Worm (Caenorhabditis elegans) whole organism, L1 larva: ENCODE results near the gene Y54F10BM.12.

Experiments
- C04F5.9 ChIP-seq: sonication (generic microtip); optimal IDR thresholded peaks from 2 replicates; lab custom pipeline; 2016; ENCODE audit warnings: missing genetic modification characterization, missing compliant biosample characterization
- C16A3.4 ChIP-seq: fragments of 150-350 bp; optimal IDR thresholded peaks from 2 replicates; lab custom pipeline; 2014; ENCODE audit warnings: missing biosample characterization, missing genetic modification characterization
- F16B12.6 ChIP-seq: fragments of 150-350 bp; optimal IDR thresholded peaks from 2 replicates; lab custom pipeline; 2014; ENCODE audit warnings: missing biosample characterization, missing genetic modification characterization
- Y116A8C.19 ChIP-seq: sonication (generic microtip); optimal IDR thresholded peaks from 2 replicates; lab custom pipeline; 2016; ENCODE audit warnings: missing compliant biosample characterization, missing genetic modification characterization, borderline replicate concordance
- alr-1 ChIP-seq: fragments of 200-800 bp; sonication (Bioruptor generic); optimal IDR thresholded peaks from 2 replicates; lab custom pipeline; 2018; ENCODE audit warnings: borderline replicate concordance, mild to moderate bottlenecking, missing genetic modification characterization, missing compliant biosample characterization
- ama-1 ChIP-seq: fragments of 150-350 bp; optimal IDR thresholded peaks from 2 replicates; lab custom pipeline; 2014
- blmp-1 ChIP-seq: fragments of 150-350 bp; optimal IDR thresholded peaks from 2 replicates; lab custom pipeline; 2014; ENCODE audit warnings: missing biosample characterization, missing genetic modification characterization
- ceh-63 ChIP-seq: fragments of 200-800 bp; sonication (Bioruptor generic); optimal IDR thresholded peaks from 2 replicates; lab custom pipeline; 2018; ENCODE audit warnings: mild to moderate bottlenecking, missing genetic modification characterization, missing compliant biosample characterization
- ceh-82 ChIP-seq, 3 experiments: fragments of 150-350 bp in 1 of 3; sonication (generic microtip) in 2 of 3; optimal IDR thresholded peaks; 2 replicates each; lab custom pipeline; 2014 to 2017; ENCODE audit warnings: missing biosample characterization in 3 of 3, missing genetic modification characterization in 3 of 3
- ceh-88 ChIP-seq: fragments of 200-800 bp; sonication (Bioruptor generic); IDR thresholded peaks from 2 replicates; pipeline ENCODE4 v1.3.6; 2022; ENCODE audit warnings: missing genetic modification characterization, missing compliant biosample characterization
- ceh-90 ChIP-seq: sonication (generic microtip); optimal IDR thresholded peaks from 2 replicates; lab custom pipeline; 2016; ENCODE audit warnings: missing genetic modification characterization, missing compliant biosample characterization
- ces-1 ChIP-seq: fragments of 150-350 bp; optimal IDR thresholded peaks from 2 replicates; lab custom pipeline; 2014; ENCODE audit warnings: missing biosample characterization, missing genetic modification reagents, missing genetic modification characterization
- dpl-1 ChIP-seq, 3 experiments: fragments of 150-350 bp in 2 of 3; sonication (generic microtip) in 1 of 3; optimal IDR thresholded peaks; 2 replicates each; lab custom pipeline; 2014 to 2017; ENCODE audit warnings: missing biosample characterization in 3 of 3, missing genetic modification characterization in 3 of 3, missing genetic modification reagents in 3 of 3
- dsc-1 ChIP-seq: sonication (generic microtip); optimal IDR thresholded peaks from 2 replicates; lab custom pipeline; 2016; ENCODE audit warnings: mild to moderate bottlenecking, missing genetic modification characterization, missing compliant biosample characterization
- efl-3 ChIP-seq: fragments of 200-800 bp; sonication (Bioruptor generic); optimal IDR thresholded peaks from 2 replicates; lab custom pipeline; 2018; ENCODE audit warnings: mild to moderate bottlenecking, missing genetic modification characterization, missing compliant biosample characterization
- egl-27 ChIP-seq, 2 experiments: fragments of 150-350 bp in 1 of 2; sonication (generic microtip); optimal IDR thresholded peaks; 3 replicates each; lab custom pipeline; 2017 to 2018; ENCODE audit warnings: missing biosample characterization in 2 of 2, missing genetic modification characterization in 2 of 2, missing genetic modification reagents in 2 of 2
- elt-2 ChIP-seq: sonication (generic microtip); optimal IDR thresholded peaks from 2 replicates; lab custom pipeline; 2016; ENCODE audit warnings: missing genetic modification characterization, mild to moderate bottlenecking, inconsistent platforms, missing compliant biosample characterization, missing genetic modification reagents
- elt-3 ChIP-seq, 6 experiments: fragments of 150-350 bp in 1 of 6; sonication (generic microtip); optimal IDR thresholded peaks; 2 replicates each; lab custom pipeline; 2017 to 2018; ENCODE audit warnings: missing biosample characterization in 6 of 6, missing genetic modification characterization in 6 of 6, inconsistent platforms in 1 of 6
- ets-5 ChIP-seq: fragments of 200-800 bp; sonication (Bioruptor generic); IDR thresholded peaks from 2 replicates; pipeline ENCODE4 v1.3.6; 2022; ENCODE audit warnings: missing genetic modification characterization, missing compliant biosample characterization
- fkh-10 ChIP-seq: sonication (generic microtip); optimal IDR thresholded peaks from 2 replicates; lab custom pipeline; 2017; ENCODE audit warnings: missing biosample characterization, missing genetic modification reagents, missing genetic modification characterization
- fos-1 ChIP-seq: fragments of 150-350 bp; optimal IDR thresholded peaks from 2 replicates; lab custom pipeline; 2014; ENCODE audit warnings: missing biosample characterization, missing genetic modification characterization
- hlh-4 ChIP-seq: sonication (generic microtip); optimal IDR thresholded peaks from 2 replicates; lab custom pipeline; 2016; ENCODE audit warnings: mild to moderate bottlenecking, missing genetic modification characterization, missing compliant biosample characterization
- hpl-2 ChIP-seq: fragments of 150-350 bp; optimal IDR thresholded peaks from 2 replicates; lab custom pipeline; 2014; ENCODE audit warnings: missing biosample characterization, missing genetic modification reagents, missing genetic modification characterization
- lin-13 ChIP-seq: fragments of 150-350 bp; optimal IDR thresholded peaks from 2 replicates; lab custom pipeline; 2014; ENCODE audit warnings: missing biosample characterization, missing genetic modification reagents, missing genetic modification characterization
- lin-15B ChIP-seq: fragments of 150-350 bp; sonication (generic microtip); optimal IDR thresholded peaks from 3 replicates; lab custom pipeline; 2014; ENCODE audit warnings: missing biosample characterization, missing genetic modification characterization
- lin-39 ChIP-seq: fragments of 150-350 bp; optimal IDR thresholded peaks from 2 replicates; lab custom pipeline; 2014; ENCODE audit warnings: missing biosample characterization, missing genetic modification reagents, missing genetic modification characterization
- lir-3 ChIP-seq: sonication (generic microtip); optimal IDR thresholded peaks from 2 replicates; lab custom pipeline; 2016; ENCODE audit warnings: mild to moderate bottlenecking, missing genetic modification characterization, moderate library complexity, missing compliant biosample characterization; ENCODE audit not compliant: poor library complexity
- mab-9 ChIP-seq: fragments of 200-800 bp; sonication (Bioruptor generic); IDR thresholded peaks from 2 replicates; pipeline ENCODE4 v1.3.6; 2022; ENCODE audit warnings: missing genetic modification reagents, missing genetic modification characterization, missing compliant biosample characterization
- mdl-1 ChIP-seq, 2 experiments: fragments of 150-350 bp; optimal IDR thresholded peaks; 2 replicates each; lab custom pipeline; 2014 to 2017; ENCODE audit warnings: missing biosample characterization in 2 of 2, missing genetic modification characterization in 2 of 2, inconsistent platforms in 1 of 2
- mef-2 ChIP-seq: fragments of 150-350 bp; optimal IDR thresholded peaks from 2 replicates; lab custom pipeline; 2014; ENCODE audit warnings: missing biosample characterization, missing genetic modification characterization
- mep-1 ChIP-seq: fragments of 150-350 bp; optimal IDR thresholded peaks from 2 replicates; lab custom pipeline; 2014; ENCODE audit warnings: missing biosample characterization, missing genetic modification characterization
- nhr-11 ChIP-seq: fragments of 150-350 bp; optimal IDR thresholded peaks from 2 replicates; lab custom pipeline; 2014; ENCODE audit warnings: missing biosample characterization, missing genetic modification characterization
- nhr-20 ChIP-seq: sonication (generic microtip); optimal IDR thresholded peaks from 2 replicates; lab custom pipeline; 2016; ENCODE audit warnings: mild to moderate bottlenecking, missing genetic modification characterization, missing compliant biosample characterization
- nhr-47 ChIP-seq: sonication (generic microtip); optimal IDR thresholded peaks from 2 replicates; lab custom pipeline; 2016; ENCODE audit warnings: mild to moderate bottlenecking, missing genetic modification characterization, moderate library complexity, missing compliant biosample characterization
- nhr-76 ChIP-seq: sonication (generic microtip); optimal IDR thresholded peaks from 2 replicates; lab custom pipeline; 2017; ENCODE audit warnings: missing biosample characterization, missing genetic modification characterization
- nhr-77 ChIP-seq: fragments of 150-350 bp; optimal IDR thresholded peaks from 2 replicates; lab custom pipeline; 2014; ENCODE audit warnings: missing biosample characterization, missing genetic modification characterization
- nhr-90 ChIP-seq: sonication (generic microtip); optimal IDR thresholded peaks from 2 replicates; lab custom pipeline; 2016; ENCODE audit warnings: mild to moderate bottlenecking, missing genetic modification characterization, missing compliant biosample characterization; ENCODE audit not compliant: poor library complexity
- pax-3 ChIP-seq: fragments of 200-800 bp; sonication (Bioruptor generic); optimal IDR thresholded peaks from 2 replicates; lab custom pipeline; 2018; ENCODE audit warnings: mild to moderate bottlenecking, missing genetic modification characterization, moderate library complexity, missing compliant biosample characterization
- rnt-1 ChIP-seq: sonication (generic microtip); optimal IDR thresholded peaks from 2 replicates; lab custom pipeline; 2016; ENCODE audit warnings: mild to moderate bottlenecking, missing genetic modification characterization, moderate library complexity, missing compliant biosample characterization
- snu-23 ChIP-seq: sonication (generic microtip); optimal IDR thresholded peaks from 2 replicates; lab custom pipeline; 2016; ENCODE audit warnings: missing genetic modification characterization, missing compliant biosample characterization
- sptf-1 ChIP-seq: fragments of 150-350 bp; optimal IDR thresholded peaks from 2 replicates; lab custom pipeline; 2014; ENCODE audit warnings: missing biosample characterization, missing genetic modification characterization
- sup-37 ChIP-seq: fragments of 200-800 bp; sonication (Bioruptor generic); optimal IDR thresholded peaks from 2 replicates; lab custom pipeline; 2018; ENCODE audit warnings: mild to moderate bottlenecking, missing genetic modification characterization, missing compliant biosample characterization
- tlp-1 ChIP-seq: fragments of 150-350 bp; optimal IDR thresholded peaks from 2 replicates; lab custom pipeline; 2014; ENCODE audit warnings: missing biosample characterization, missing genetic modification characterization
- unc-30 ChIP-seq: sonication (generic microtip); optimal IDR thresholded peaks from 2 replicates; lab custom pipeline; 2017; ENCODE audit warnings: missing biosample characterization, missing genetic modification characterization
- unc-62 ChIP-seq: fragments of 150-350 bp; optimal IDR thresholded peaks from 2 replicates; lab custom pipeline; 2014; ENCODE audit warnings: missing biosample characterization, missing genetic modification reagents, missing genetic modification characterization
- unc-86 ChIP-seq: sonication (generic microtip); optimal IDR thresholded peaks from 2 replicates; lab custom pipeline; 2016; ENCODE audit warnings: missing genetic modification characterization, missing compliant biosample characterization
- xbp-1 ChIP-seq: sonication (generic microtip); optimal IDR thresholded peaks from 2 replicates; lab custom pipeline; 2016; ENCODE audit warnings: missing genetic modification characterization, missing compliant biosample characterization
- zag-1 ChIP-seq: fragments of 150-350 bp; optimal IDR thresholded peaks from 2 replicates; lab custom pipeline; 2014; ENCODE audit warnings: missing biosample characterization, missing genetic modification characterization
- zip-4 ChIP-seq: fragments of 200-800 bp; sonication (Bioruptor generic); optimal IDR thresholded peaks from 2 replicates; lab custom pipeline; 2018; ENCODE audit warnings: mild to moderate bottlenecking, missing genetic modification characterization, moderate library complexity, missing compliant biosample characterization
- ztf-11 ChIP-seq, 2 experiments: sonication (generic microtip); optimal IDR thresholded peaks; 2 replicates each; lab custom pipeline; 2016 to 2017; ENCODE audit warnings: missing genetic modification characterization in 2 of 2, missing biosample characterization in 1 of 2, missing compliant biosample characterization in 1 of 2
- ztf-4 ChIP-seq: fragments of 150-350 bp; optimal IDR thresholded peaks from 2 replicates; lab custom pipeline; 2014; ENCODE audit warnings: missing biosample characterization, missing genetic modification characterization

Gene Y54F10BM.12

DNA sequence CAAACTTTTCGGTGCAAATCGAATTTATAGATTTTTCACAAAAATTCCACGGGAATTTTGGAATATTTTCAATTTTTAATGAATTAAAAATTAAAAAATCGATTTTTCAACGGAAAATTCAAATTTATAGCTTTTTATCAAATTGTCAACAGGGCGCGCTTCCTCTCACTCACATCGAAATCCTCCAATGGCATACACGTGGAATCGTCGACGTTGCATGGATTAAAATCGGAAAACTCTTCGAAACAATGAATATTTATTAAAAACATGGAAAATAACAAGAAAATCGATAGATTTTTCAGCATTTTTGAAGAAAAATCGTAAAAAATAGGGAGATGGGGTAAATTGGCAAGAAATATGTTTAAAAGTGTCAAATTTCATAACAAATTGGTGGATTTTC lies at the start of gene Y54F10BM.12:
Gene Y54F10BM.12, minus strand, starts transcription at position 344 of the 400 bp plus-strand sequence.
- TF ChIP-seq dsc-1 (no peak), hpl-2 (GFP tag; lab: Kevin White, UChicago) (no peak), mdl-1 (tag; optimal IDR thresholded peaks at IDR 0.05; lab: Kevin White, UChicago) (no peak), C04F5.9 (tag; lab: Kevin White, UChicago) (no peak), elt-3 (tag; optimal IDR thresholded peaks at IDR 0.05; lab: Kevin White, UChicago) (no peak), ztf-4 (no peak), fos-1 (tag; lab: Kevin White, UChicago) (no peak), nhr-76 (tag; lab: Kevin White, UChicago) (no peak), unc-62 (no peak), unc-86 (tag; lab: Kevin White, UChicago) (no peak), ces-1 (no peak), tlp-1 (tag; lab: Kevin White, UChicago) (no peak), zag-1 (no peak), rnt-1 (tag; lab: Kevin White, UChicago) (no peak), nhr-77 (tag; lab: Kevin White, UChicago) (no peak), hlh-4 (tag; lab: Kevin White, UChicago) (no peak), mef-2 (tag; lab: Kevin White, UChicago) (no peak), ztf-11 (tag; optimal IDR thresholded peaks at IDR 0.05; lab: Kevin White, UChicago) (no peak), pax-3 (tag; lab: Kevin White, UChicago) (no peak), nhr-11 (tag; lab: Kevin White, UChicago) (no peak)

DNA sequence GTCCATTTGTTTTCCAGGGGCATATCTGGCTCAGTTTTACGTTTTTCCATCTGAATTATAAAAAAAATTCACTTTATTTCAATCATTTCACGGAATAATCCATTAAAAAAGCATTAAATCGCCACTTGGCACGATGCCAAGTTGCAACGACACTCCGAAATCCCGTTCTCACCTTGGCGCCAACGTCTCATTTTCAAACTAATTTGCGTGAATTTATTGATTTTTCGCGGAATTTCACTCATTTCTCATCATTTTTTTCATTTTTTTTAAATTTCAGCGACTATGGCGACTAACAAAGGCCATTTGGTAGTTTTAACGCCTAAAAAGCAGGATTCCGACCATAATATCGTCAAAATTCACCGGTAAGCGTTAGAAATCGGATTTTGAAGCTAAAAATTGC lies 46.4 kb upstream of the Y54F10BM.12 start, which contains the start of gene H14E04.2:
Gene H14E04.2, plus strand, starts transcription at position 276 of the 400 bp plus-strand sequence.
- TF ChIP-seq F16B12.6 (peak; percentile 63), fkh-10 (peak; percentile 27), egl-27 (tag; optimal IDR thresholded peaks at IDR 0.05; lab: Kevin White, UChicago) (no peak), lin-39 (tag; lab: Kevin White, UChicago) (peak; percentile 1), unc-30 (tag; lab: Kevin White, UChicago) (no peak), mab-9 (GFP tag; lab: Robert Waterston, UW) (0 out of 2 replicates have a peak, but pooled peaks have one; percentile 16), dpl-1 (GFP tag; optimal IDR thresholded peaks at IDR 0.05; lab: Kevin White, UChicago) (peak; percentile 94 to 96 (median 95)), nhr-76 (tag; lab: Kevin White, UChicago) (no peak), ztf-4 (no peak), Y116A8C.19 (tag; lab: Kevin White, UChicago) (no peak), ceh-88 (0 out of 2 replicates have a peak, but pooled peaks have one; percentile 24), elt-2 (peak; percentile 19), ceh-82 (tag; optimal IDR thresholded peaks at IDR 0.05; lab: Kevin White, UChicago) (peak; percentile 78 to 84 (median 83)), nhr-47 (tag; lab: Kevin White, UChicago) (peak; percentile 87), sptf-1 (no peak), ces-1 (no peak), ceh-90 (tag; lab: Kevin White, UChicago) (no peak), snu-23 (peak; percentile 89), pax-3 (tag; lab: Kevin White, UChicago) (peak; percentile 73), zip-4 (GFP tag; lab: Kevin White, UChicago) (peak; percentile 55), ceh-63 (GFP tag; lab: Kevin White, UChicago) (no peak), ama-1 (no peak), xbp-1 (tag; lab: Kevin White, UChicago) (peak; percentile 87), sup-37 (no peak), lin-13 (peak; percentile 80), lin-15B (tag; lab: Kevin White, UChicago) (peak; percentile 77), alr-1 (tag; lab: Kevin White, UChicago) (no peak), rnt-1 (tag; lab: Kevin White, UChicago) (peak; percentile 85), blmp-1 (tag; lab: Kevin White, UChicago) (peak; percentile 82), nhr-77 (tag; lab: Kevin White, UChicago) (peak; percentile 57), C16A3.4 (tag; lab: Kevin White, UChicago) (peak; percentile 87), unc-86 (tag; lab: Kevin White, UChicago) (peak; percentile 62), nhr-20 (tag; lab: Kevin White, UChicago) (peak; percentile 79), ets-5 (GFP tag; lab: Robert Waterston, UW) (no peak), nhr-90 (peak; percentile 73), efl-3 (no peak), mep-1 (tag; lab: Kevin White, UChicago) (peak; percentile 86), lir-3 (no peak)
